Worm (Caenorhabditis elegans) whole organism, midembryonic: Measurements from ENCODE around the gene F54B11.10.

Experiments
- T22C8.4 ChIP-seq: fragments of 200-800 bp; sonication (Bioruptor generic); IDR thresholded peaks from 2 replicates; pipeline ENCODE4 v1.3.6; 2022; ENCODE audit warnings: missing genetic modification characterization, missing compliant biosample characterization
- cog-1 ChIP-seq: sonication (generic microtip); optimal IDR thresholded peaks from 2 replicates; lab custom pipeline; 2016; ENCODE audit warnings: missing genetic modification characterization, missing compliant biosample characterization
- flt-1 ChIP-seq: fragments of 200-800 bp; sonication (Bioruptor generic); IDR thresholded peaks from 2 replicates; pipeline ENCODE4 v1.3.6; 2022; ENCODE audit warnings: missing genetic modification characterization, missing compliant biosample characterization
- klf-2 ChIP-seq: fragments of 200-800 bp; sonication (Bioruptor generic); conservative IDR thresholded peaks from 2 replicates; pipeline ENCODE4 v1.3.6; 2022; ENCODE audit warnings: missing genetic modification reagents, missing genetic modification characterization, missing compliant biosample characterization
- med-1 ChIP-seq: sonication (generic microtip); optimal IDR thresholded peaks from 2 replicates; lab custom pipeline; 2017; ENCODE audit warnings: missing genetic modification characterization, mild to moderate bottlenecking, missing compliant biosample characterization, antibody characterized with exemption, missing genetic modification reagents; ENCODE audit not compliant: insufficient read depth
- ref-1 ChIP-seq: fragments of 200-800 bp; sonication (Bioruptor generic); conservative IDR thresholded peaks from 2 replicates; pipeline ENCODE4 v1.3.6; 2022; ENCODE audit warnings: missing genetic modification reagents, missing genetic modification characterization, missing compliant biosample characterization
- tab-1 ChIP-seq: fragments of 200-800 bp; sonication (Bioruptor generic); IDR thresholded peaks from 2 replicates; pipeline ENCODE4 v1.3.6; 2022; ENCODE audit warnings: missing genetic modification characterization, missing compliant biosample characterization
- ztf-23 ChIP-seq: fragments of 200-800 bp; sonication (Bioruptor generic); IDR thresholded peaks from 2 replicates; pipeline ENCODE4 v1.3.6; 2022; ENCODE audit warnings: missing genetic modification reagents, missing genetic modification characterization, missing compliant biosample characterization
- ztf-29 ChIP-seq: fragments of 200-800 bp; sonication (Bioruptor generic); IDR thresholded peaks from 2 replicates; pipeline ENCODE4 v1.3.6; 2022; ENCODE audit warnings: missing genetic modification reagents, missing genetic modification characterization, missing compliant biosample characterization

The F54B11.10 gene

DNA sequence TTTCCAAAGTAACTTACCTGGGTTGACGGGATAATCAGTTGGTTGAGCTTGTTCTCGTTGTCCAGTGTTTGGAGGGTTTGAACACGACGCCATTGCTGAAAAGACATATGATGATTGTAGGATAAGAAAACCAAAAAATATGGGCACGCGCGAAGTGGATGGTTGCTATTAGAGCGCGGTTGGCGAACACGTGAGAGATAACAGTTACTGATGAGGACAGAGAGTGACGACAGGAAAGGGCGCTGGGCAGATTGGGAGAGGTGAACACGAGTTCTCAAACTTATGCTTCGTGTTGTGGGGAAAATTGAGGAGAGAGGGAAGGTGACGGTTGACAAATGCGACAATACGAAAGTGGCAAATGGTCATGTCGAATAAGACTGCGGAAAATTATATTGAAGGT is 21.9 kb downstream of the F54B11.10 start, which contains the start of gene F54B11.8:
F54B11.8 (minus strand) TSS at position 101 of the 400 bp plus-strand sequence.
- TF ChIP-seq cog-1 (tag; lab: Kevin White, UChicago) (no peak), flt-1 (GFP tag; lab: Robert Waterston, UW) (no peak), klf-2 (no peak), med-1 (no peak), ztf-29 (GFP tag; lab: Robert Waterston, UW) (no peak), tab-1 (GFP tag; lab: Robert Waterston, UW) (no peak), T22C8.4 (no peak), ref-1 (GFP tag; lab: Robert Waterston, UW) (no peak), ztf-23 (no peak)

DNA sequence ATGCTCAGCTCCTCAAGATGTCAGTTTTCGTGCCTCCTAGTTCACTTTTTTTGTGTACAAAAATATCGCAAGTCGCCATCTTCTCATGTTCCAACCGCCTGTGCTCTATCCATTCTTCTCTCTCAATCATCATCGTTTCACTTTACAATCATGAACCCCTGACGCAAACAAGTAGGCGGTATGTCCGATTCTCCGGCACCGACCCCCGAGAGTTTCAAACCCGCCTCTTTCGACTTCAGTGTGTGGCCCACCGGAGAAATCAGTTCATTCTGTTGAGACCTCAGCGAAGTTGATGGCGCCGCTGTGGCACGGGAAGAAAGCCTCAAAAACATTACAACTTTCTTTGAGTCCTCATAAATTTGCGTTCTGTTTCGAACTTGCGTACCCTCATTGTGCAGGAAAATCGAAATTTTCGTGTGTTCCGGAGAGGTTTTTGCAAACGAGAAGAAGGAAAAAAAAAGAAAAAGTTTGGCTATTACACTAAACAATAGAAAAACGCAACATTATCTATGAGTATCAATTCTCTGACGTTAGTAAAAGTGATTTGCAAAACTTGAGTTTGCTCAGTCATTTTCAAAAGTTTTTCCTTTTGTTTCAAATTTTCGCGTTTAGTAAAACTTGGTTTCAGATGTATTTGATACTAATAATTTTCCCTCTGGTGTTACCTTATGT is 23.2 kb downstream of the F54B11.10 start, which contains the start of gene F54B11.9:
F54B11.9 (plus strand) TSS at position 622 of the 672 bp plus-strand sequence.
- TF ChIP-seq ztf-29 (GFP tag; lab: Robert Waterston, UW) (no peak), klf-2 (no peak)

DNA sequence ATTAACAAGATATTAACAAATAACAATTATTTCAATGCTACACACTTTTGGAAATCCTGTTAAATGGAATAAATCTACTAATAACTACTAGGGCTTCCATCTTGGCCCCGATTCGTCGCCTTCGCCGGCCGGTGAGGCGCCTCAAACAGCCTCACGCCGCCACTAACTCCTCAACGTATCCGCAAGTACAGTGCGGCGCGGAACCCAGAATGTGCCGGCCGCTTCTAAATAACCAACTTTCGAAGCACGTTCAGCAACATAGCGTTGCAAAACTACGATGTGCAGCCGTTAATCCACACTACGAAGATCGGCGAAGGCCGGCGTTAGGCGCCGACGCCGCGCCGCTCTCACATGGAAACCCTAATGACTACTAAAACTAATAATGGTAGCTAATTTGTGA is 23.9 kb downstream of the F54B11.10 start:
- TF ChIP-seq ztf-23 (no peak), klf-2 (no peak), ztf-29 (GFP tag; lab: Robert Waterston, UW) (no peak), cog-1 (tag; lab: Kevin White, UChicago) (no peak), ref-1 (GFP tag; lab: Robert Waterston, UW) (no peak), tab-1 (GFP tag; lab: Robert Waterston, UW) (no peak), T22C8.4 (no peak), med-1 (no peak), flt-1 (GFP tag; lab: Robert Waterston, UW) (no peak)

DNA sequence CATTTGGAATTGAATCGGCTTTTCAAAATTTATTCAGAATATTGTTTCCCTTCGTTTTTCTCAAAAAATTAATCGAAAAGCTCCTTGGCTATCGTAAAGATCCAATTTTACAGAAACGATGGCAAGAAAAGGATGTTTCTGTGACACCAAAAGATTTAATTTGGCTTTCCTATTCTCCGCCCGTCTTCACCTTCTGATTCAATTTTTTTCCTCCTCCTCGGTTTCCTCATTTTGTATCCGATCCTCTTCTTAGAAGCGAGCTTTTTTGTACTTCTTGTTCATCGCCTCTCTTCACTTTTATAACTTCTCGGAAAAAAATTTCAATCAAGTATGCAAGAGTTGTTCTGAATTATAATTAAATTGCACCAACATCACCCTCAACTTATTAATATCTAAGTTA is 28.1 kb downstream of the F54B11.10 start:
- no peak for TF ChIP-seq ztf-23
- no peak for TF ChIP-seq flt-1 (GFP tag; lab: Robert Waterston, UW)
- TF ChIP-seq klf-2 = no peak
- no peak for TF ChIP-seq ztf-29 (GFP tag; lab: Robert Waterston, UW)
- no peak for TF ChIP-seq med-1
- TF ChIP-seq T22C8.4 = no peak
- TF ChIP-seq cog-1 (tag; lab: Kevin White, UChicago) = no peak
- TF ChIP-seq ref-1 (GFP tag; lab: Robert Waterston, UW) = no peak

DNA sequence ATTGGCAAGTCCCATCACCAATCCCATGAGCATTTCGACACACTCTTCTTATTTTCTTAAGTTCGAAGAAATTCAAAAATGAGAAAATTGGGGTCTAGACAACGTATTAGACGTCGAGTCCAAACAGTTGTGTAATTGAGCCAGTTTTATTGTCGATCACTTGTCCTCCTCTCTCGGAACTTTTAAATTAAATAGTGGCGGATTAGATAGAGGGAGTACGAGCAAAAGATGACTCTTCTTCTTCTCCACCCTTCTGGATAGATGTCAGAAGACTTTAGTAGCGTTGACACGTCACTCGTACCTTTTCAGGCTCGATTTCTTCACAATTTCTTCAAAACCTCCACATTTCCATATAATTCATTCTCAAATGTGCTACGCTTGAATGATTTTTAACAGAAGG is 33.3 kb downstream of the F54B11.10 start:
- TF ChIP-seq T22C8.4 = no peak
- no peak for TF ChIP-seq cog-1 (tag; lab: Kevin White, UChicago)
- no peak for TF ChIP-seq ztf-23
- TF ChIP-seq med-1 = no peak
- no peak for TF ChIP-seq ref-1 (GFP tag; lab: Robert Waterston, UW)
- no peak for TF ChIP-seq flt-1 (GFP tag; lab: Robert Waterston, UW)
- TF ChIP-seq tab-1 (GFP tag; lab: Robert Waterston, UW) = no peak
- no peak for TF ChIP-seq ztf-29 (GFP tag; lab: Robert Waterston, UW)
- no peak for TF ChIP-seq klf-2

DNA sequence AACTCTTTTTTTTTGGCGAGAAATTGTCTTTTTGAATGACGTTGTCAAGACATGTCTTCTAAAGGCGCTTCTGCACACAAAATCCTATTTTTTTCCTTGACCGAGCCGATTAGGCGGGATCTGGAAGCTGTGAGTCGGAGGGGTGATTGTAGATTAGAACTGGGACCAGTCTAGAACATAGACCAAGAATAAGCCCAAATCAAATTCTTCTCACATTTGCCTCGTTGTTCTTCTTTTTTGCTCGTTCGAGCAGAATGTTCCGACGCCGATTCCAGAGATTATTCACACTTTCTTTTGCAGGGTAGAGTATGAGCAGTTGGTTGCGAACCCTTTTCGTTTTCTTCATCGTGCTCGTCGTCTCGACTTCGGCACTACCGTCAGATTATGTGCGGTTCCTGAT is 36.7 kb downstream of the F54B11.10 start, which contains the start of gene nlp-53:
nlp-53 (plus strand) TSS at position 301 of the 400 bp plus-strand sequence.
- TF ChIP-seq ztf-29 (GFP tag; lab: Robert Waterston, UW) (no peak), klf-2 (no peak), T22C8.4 (no peak), cog-1 (tag; lab: Kevin White, UChicago) (no peak), ref-1 (GFP tag; lab: Robert Waterston, UW) (no peak), med-1 (no peak), ztf-23 (no peak), tab-1 (GFP tag; lab: Robert Waterston, UW) (no peak), flt-1 (GFP tag; lab: Robert Waterston, UW) (no peak)

DNA sequence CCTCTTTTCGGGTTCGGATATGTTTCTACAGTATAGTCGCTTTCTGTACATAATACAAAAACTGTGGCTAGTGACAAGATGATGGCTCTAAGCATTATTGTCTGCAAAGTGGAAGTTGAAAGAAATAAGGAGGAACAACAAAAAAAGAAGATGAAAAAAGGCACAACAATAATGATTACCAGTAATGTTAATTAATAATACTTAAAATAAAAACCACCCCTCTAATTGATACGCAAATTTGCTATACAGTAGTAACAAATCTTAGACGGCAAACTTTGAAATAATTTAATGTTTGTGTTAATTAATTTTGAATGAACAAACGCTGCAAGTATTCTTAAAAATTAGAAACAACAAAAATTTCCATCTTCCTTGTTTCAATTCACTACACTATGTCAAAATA is 39.7 kb downstream of the F54B11.10 start, which contains the start of gene Y12A6A.1:
Y12A6A.1 (minus strand) TSS at position 101 of the 400 bp plus-strand sequence.
- TF ChIP-seq ztf-29 (GFP tag; lab: Robert Waterston, UW) (no peak), tab-1 (GFP tag; lab: Robert Waterston, UW) (no peak), med-1 (no peak), ref-1 (GFP tag; lab: Robert Waterston, UW) (no peak), klf-2 (no peak)

DNA sequence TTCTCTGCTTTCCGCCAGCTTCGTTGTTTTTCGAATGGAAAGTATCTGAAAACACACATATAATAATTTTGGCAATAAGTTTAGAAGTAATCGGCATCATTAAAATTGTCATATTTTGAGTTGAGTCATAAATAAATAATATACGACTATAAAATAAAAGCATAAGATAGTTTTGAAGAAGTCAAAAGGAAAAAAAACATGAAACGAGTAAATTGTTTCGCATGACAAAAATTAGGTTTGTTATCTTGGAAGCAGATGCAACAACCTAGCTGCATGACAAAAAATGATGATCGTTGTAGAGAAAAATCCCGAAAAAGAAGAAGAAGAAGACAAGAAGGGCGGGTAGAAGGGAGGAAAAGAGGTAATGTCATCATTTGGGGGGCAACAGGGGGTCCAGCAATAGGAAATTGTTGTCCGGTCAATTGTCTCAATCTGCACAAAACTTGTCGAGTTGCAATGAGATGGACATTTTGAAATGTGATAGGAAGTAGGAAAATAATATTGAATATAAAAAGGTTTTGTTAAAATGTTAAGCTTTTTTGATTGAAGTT is 49.3 kb downstream of the F54B11.10 start, which contains the start of gene nlg-1:
nlg-1 (minus strand) TSS at position 51 of the 551 bp plus-strand sequence.
- no peak for TF ChIP-seq tab-1 (GFP tag; lab: Robert Waterston, UW)
- TF ChIP-seq cog-1 (tag; lab: Kevin White, UChicago) = no peak
- no peak for TF ChIP-seq ref-1 (GFP tag; lab: Robert Waterston, UW)
- no peak for TF ChIP-seq T22C8.4
- no peak for TF ChIP-seq flt-1 (GFP tag; lab: Robert Waterston, UW)
- no peak for TF ChIP-seq med-1
- TF ChIP-seq ztf-23 = no peak
- TF ChIP-seq klf-2 = no peak
- no peak for TF ChIP-seq ztf-29 (GFP tag; lab: Robert Waterston, UW)

DNA sequence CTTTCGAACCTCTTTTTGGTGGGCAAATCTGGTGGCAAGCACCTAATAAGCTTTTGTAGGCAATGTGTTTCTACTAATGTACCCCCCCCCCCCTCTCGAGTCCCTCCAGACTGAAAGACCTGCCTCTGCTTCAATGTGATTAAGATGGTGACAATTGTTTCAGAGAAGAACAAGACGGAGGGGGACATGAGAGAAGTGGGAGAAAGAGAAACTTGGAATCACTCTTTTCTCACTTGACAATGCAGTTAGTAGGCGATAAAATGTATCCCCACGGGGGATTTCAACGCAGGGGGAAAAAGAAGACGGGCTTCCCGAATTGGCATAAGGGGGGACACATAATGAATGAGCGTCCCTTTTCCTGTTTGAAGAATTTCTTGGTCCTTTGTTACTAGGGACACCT is 50.3 kb downstream of the F54B11.10 start:
- TF ChIP-seq tab-1 (GFP tag; lab: Robert Waterston, UW) (no peak), T22C8.4 (no peak), ztf-23 (no peak), cog-1 (tag; lab: Kevin White, UChicago) (no peak), flt-1 (GFP tag; lab: Robert Waterston, UW) (no peak), med-1 (no peak), klf-2 (no peak), ref-1 (GFP tag; lab: Robert Waterston, UW) (no peak), ztf-29 (GFP tag; lab: Robert Waterston, UW) (no peak)
